Fruit fly (Drosophila melanogaster): Measurements from ENCODE around the gene CG11664.

- TF ChIP-seq usp (GFP tag; optimal IDR thresholded peaks at IDR 0.05) (no peak), CG8478 (optimal IDR thresholded peaks at IDR 0.05) (no peak), pan (optimal IDR thresholded peaks at IDR 0.05) (no peak), Dll (optimal IDR thresholded peaks at IDR 0.05) (no peak)
Measured at dm6 chrX:847057-847456, 28.5 kb upstream of the CG11664 start, which contains the start of gene CG3713.
